Worm (Caenorhabditis elegans) whole organism, L2 larva: ENCODE measurements around the gene T11B7.2.

ENCODE experiments used
- C34F6.9 ChIP-seq: fragments of 150-350 bp; optimal IDR thresholded peaks from 2 replicates; lab custom pipeline; 2014; ENCODE audit warnings: missing biosample characterization, missing genetic modification characterization
- F13H6.1 ChIP-seq: sonication (generic microtip); optimal IDR thresholded peaks from 2 replicates; lab custom pipeline; 2016; ENCODE audit warnings: missing genetic modification characterization, missing compliant biosample characterization
- R02D3.7 ChIP-seq: fragments of 150-350 bp; optimal IDR thresholded peaks from 2 replicates; lab custom pipeline; 2014; ENCODE audit warnings: missing biosample characterization, missing genetic modification characterization
- Y55F3AM.14 ChIP-seq: fragments of 200-800 bp; sonication (Bioruptor generic); optimal IDR thresholded peaks from 2 replicates; lab custom pipeline; 2018; ENCODE audit warnings: mild to moderate bottlenecking, missing genetic modification characterization, missing compliant biosample characterization
- ZK546.5 ChIP-seq: sonication (generic microtip); optimal IDR thresholded peaks from 2 replicates; lab custom pipeline; 2017; ENCODE audit warnings: missing biosample characterization, missing genetic modification characterization
- alr-1 ChIP-seq: fragments of 150-350 bp; optimal IDR thresholded peaks from 2 replicates; lab custom pipeline; 2014; ENCODE audit warnings: missing biosample characterization, missing genetic modification characterization
- aly-2 ChIP-seq: fragments of 150-350 bp; optimal IDR thresholded peaks from 2 replicates; lab custom pipeline; 2014; ENCODE audit warnings: missing biosample characterization, missing genetic modification characterization
- ama-1 ChIP-seq: fragments of 150-350 bp; optimal IDR thresholded peaks from 2 replicates; lab custom pipeline; 2018; ENCODE audit warnings: inconsistent platforms
- blmp-1 ChIP-seq: sonication (generic microtip); optimal IDR thresholded peaks from 2 replicates; lab custom pipeline; 2017; ENCODE audit warnings: missing genetic modification characterization, mild to moderate bottlenecking, missing compliant biosample characterization, antibody characterized with exemption, moderate library complexity; ENCODE audit not compliant: insufficient read depth
- ceh-16 ChIP-seq: fragments of 150-350 bp; optimal IDR thresholded peaks from 2 replicates; lab custom pipeline; 2014; ENCODE audit warnings: missing biosample characterization, missing genetic modification characterization
- ceh-82 ChIP-seq: fragments of 150-350 bp; optimal IDR thresholded peaks from 2 replicates; lab custom pipeline; 2014; ENCODE audit warnings: missing biosample characterization, missing genetic modification characterization
- crh-2 ChIP-seq: sonication (generic microtip); optimal IDR thresholded peaks from 2 replicates; lab custom pipeline; 2017; ENCODE audit warnings: missing biosample characterization, missing genetic modification characterization
- dmd-4 ChIP-seq: sonication (generic microtip); optimal IDR thresholded peaks from 2 replicates; lab custom pipeline; 2017; ENCODE audit warnings: missing biosample characterization, missing genetic modification characterization
- egl-27 ChIP-seq: sonication (generic microtip); optimal IDR thresholded peaks from 3 replicates; lab custom pipeline; 2017; ENCODE audit warnings: missing biosample characterization, missing genetic modification reagents, missing genetic modification characterization
- elt-1 ChIP-seq: fragments of 150-350 bp; optimal IDR thresholded peaks from 2 replicates; lab custom pipeline; 2014; ENCODE audit warnings: missing biosample characterization, missing genetic modification characterization
- elt-3 ChIP-seq: sonication (generic microtip); optimal IDR thresholded peaks from 2 replicates; lab custom pipeline; 2017; ENCODE audit warnings: missing biosample characterization, missing genetic modification characterization
- fos-1 ChIP-seq: fragments of 150-350 bp; optimal IDR thresholded peaks from 2 replicates; lab custom pipeline; 2014; ENCODE audit warnings: missing biosample characterization, missing genetic modification characterization
- lin-11 ChIP-seq: fragments of 150-350 bp; sonication (generic microtip); optimal IDR thresholded peaks from 2 replicates; lab custom pipeline; 2014; ENCODE audit warnings: missing biosample characterization, missing genetic modification characterization, inconsistent platforms, mixed read lengths
- lin-13 ChIP-seq: fragments of 150-350 bp; optimal IDR thresholded peaks from 2 replicates; lab custom pipeline; 2014; ENCODE audit warnings: missing biosample characterization, missing genetic modification reagents, missing genetic modification characterization
- lsy-2 ChIP-seq, 2 experiments: fragments of 150-350 bp in 1 of 2; sonication (generic microtip) in 1 of 2; optimal IDR thresholded peaks; 2 replicates each; lab custom pipeline; 2014 to 2017; ENCODE audit warnings: missing biosample characterization in 2 of 2, missing genetic modification characterization in 2 of 2
- mab-5 ChIP-seq: fragments of 150-350 bp; optimal IDR thresholded peaks from 2 replicates; lab custom pipeline; 2014; ENCODE audit warnings: missing biosample characterization, missing genetic modification characterization
- mbf-1 ChIP-seq: sonication (generic microtip); optimal IDR thresholded peaks from 2 replicates; lab custom pipeline; 2017; ENCODE audit warnings: missing biosample characterization, missing genetic modification characterization
- nhr-10 ChIP-seq: sonication (generic microtip); optimal IDR thresholded peaks from 2 replicates; lab custom pipeline; 2017; ENCODE audit warnings: missing biosample characterization, missing genetic modification characterization
- nhr-11 ChIP-seq: fragments of 150-350 bp; optimal IDR thresholded peaks from 2 replicates; lab custom pipeline; 2014; ENCODE audit warnings: missing biosample characterization, missing genetic modification characterization
- nhr-12 ChIP-seq: fragments of 150-350 bp; optimal IDR thresholded peaks from 2 replicates; lab custom pipeline; 2014; ENCODE audit warnings: missing biosample characterization, missing genetic modification characterization
- nhr-129 ChIP-seq: fragments of 150-350 bp; optimal IDR thresholded peaks from 2 replicates; lab custom pipeline; 2014; ENCODE audit warnings: missing biosample characterization, missing genetic modification characterization
- nhr-21 ChIP-seq: fragments of 150-350 bp; optimal IDR thresholded peaks from 2 replicates; lab custom pipeline; 2014; ENCODE audit warnings: missing biosample characterization, missing genetic modification characterization
- nhr-25 ChIP-seq: fragments of 150-350 bp; sonication (generic microtip); optimal IDR thresholded peaks from 3 replicates; lab custom pipeline; 2014; ENCODE audit warnings: missing biosample characterization, missing genetic modification characterization
- nhr-6 ChIP-seq: fragments of 150-350 bp; optimal IDR thresholded peaks from 2 replicates; lab custom pipeline; 2014; ENCODE audit warnings: missing biosample characterization, missing genetic modification characterization
- nhr-77 ChIP-seq: fragments of 150-350 bp; optimal IDR thresholded peaks from 2 replicates; lab custom pipeline; 2014; ENCODE audit warnings: missing biosample characterization, missing genetic modification characterization
- skn-1 ChIP-seq: sonication (generic microtip); optimal IDR thresholded peaks from 2 replicates; lab custom pipeline; 2017; ENCODE audit warnings: missing biosample characterization, missing genetic modification characterization
- sma-3 ChIP-seq: sonication (generic microtip); optimal IDR thresholded peaks from 2 replicates; lab custom pipeline; 2016; ENCODE audit warnings: missing genetic modification reagents, missing genetic modification characterization, missing compliant biosample characterization
- unc-39 ChIP-seq: fragments of 150-350 bp; optimal IDR thresholded peaks from 2 replicates; lab custom pipeline; 2014; ENCODE audit warnings: missing biosample characterization, missing genetic modification characterization
- unc-55 ChIP-seq: fragments of 150-350 bp; sonication (generic microtip); optimal IDR thresholded peaks from 3 replicates; lab custom pipeline; 2014; ENCODE audit warnings: missing biosample characterization, missing genetic modification reagents, missing genetic modification characterization
- unc-62 ChIP-seq: fragments of 150-350 bp; optimal IDR thresholded peaks from 2 replicates; lab custom pipeline; 2014; ENCODE audit warnings: missing biosample characterization, missing genetic modification reagents, missing genetic modification characterization
- zag-1 ChIP-seq: fragments of 150-350 bp; optimal IDR thresholded peaks from 2 replicates; lab custom pipeline; 2014; ENCODE audit warnings: missing biosample characterization, missing genetic modification characterization
- ztf-11 ChIP-seq: sonication (generic microtip); optimal IDR thresholded peaks from 2 replicates; lab custom pipeline; 2017; ENCODE audit warnings: missing biosample characterization, missing genetic modification characterization
- ztf-4 ChIP-seq: fragments of 150-350 bp; optimal IDR thresholded peaks from 2 replicates; lab custom pipeline; 2014; ENCODE audit warnings: missing biosample characterization, missing genetic modification characterization

T11B7.2 gene

DNA sequence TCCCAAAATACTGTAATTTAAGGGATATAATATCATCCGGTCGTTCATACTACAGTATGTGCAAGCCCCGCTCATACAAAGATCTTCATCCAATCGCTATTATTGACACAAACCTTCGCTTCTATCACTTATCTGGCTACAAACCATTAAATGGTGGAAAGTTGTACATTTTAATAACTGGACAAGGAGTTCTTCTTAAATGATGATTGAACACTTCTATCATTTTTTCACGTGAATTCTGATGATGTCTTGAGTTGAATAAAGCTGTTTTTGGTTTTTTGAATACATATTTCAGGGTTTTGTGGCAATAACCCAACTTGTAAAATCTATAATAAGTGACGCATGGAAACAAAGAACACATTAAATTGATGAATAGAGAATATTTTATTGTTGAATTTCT is 21.8 kb downstream of the T11B7.2 start:
- TF ChIP-seq lin-13 (GFP tag; lab: Kevin White, UChicago) (peak; percentile 13), nhr-25 (tag; lab: Kevin White, UChicago) (peak; percentile 41), nhr-129 (tag; lab: Kevin White, UChicago) (no peak), sma-3 (peak; percentile 41), fos-1 (tag; lab: Kevin White, UChicago) (peak; percentile 8), skn-1 (no peak), crh-2 (tag; lab: Kevin White, UChicago) (peak; percentile 24), nhr-21 (tag; lab: Kevin White, UChicago) (peak; percentile 25)
- TF ChIP-seq, all 48 proteins: peak for 6

DNA sequence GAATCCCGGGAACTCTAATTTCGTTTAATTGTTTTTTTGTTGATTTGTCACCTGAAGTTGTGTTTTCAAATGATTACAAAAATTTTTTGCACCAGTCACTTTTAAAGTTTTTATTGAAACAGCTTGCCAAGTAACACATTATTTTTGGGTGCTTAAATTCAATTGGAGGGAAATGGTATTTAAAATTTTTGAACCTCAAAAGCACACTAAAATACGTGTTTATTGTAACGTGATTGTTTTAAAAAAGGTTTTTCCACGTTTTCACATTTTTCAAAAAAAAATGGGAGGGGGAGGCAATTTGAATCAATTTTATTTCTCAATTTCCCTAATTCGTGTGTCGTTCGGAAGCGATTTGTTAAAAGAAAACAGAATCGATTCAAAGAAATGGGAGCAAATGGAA is 23.2 kb downstream of the T11B7.2 start, which contains the start of gene T28C6.5:
Gene T28C6.5, plus strand, starts transcription at position 301 of the 400 bp plus-strand sequence.
- TF ChIP-seq ztf-4: no peak
- no peak for TF ChIP-seq R02D3.7 (tag; lab: Kevin White, UChicago)
- TF ChIP-seq nhr-10: no peak
- TF ChIP-seq nhr-129 (tag; lab: Kevin White, UChicago): no peak
- no peak for TF ChIP-seq lin-13 (GFP tag; lab: Kevin White, UChicago)
- no peak for TF ChIP-seq nhr-25 (tag; lab: Kevin White, UChicago)
- TF ChIP-seq ztf-11 (tag; lab: Kevin White, UChicago): no peak
- no peak for TF ChIP-seq lin-11 (tag; lab: Kevin White, UChicago)
- no peak for TF ChIP-seq Y55F3AM.14 (GFP tag; lab: Kevin White, UChicago)
- no peak for TF ChIP-seq egl-27 (tag; lab: Kevin White, UChicago)
- no peak for TF ChIP-seq C34F6.9 (tag; lab: Kevin White, UChicago)
- TF ChIP-seq crh-2 (tag; lab: Kevin White, UChicago): no peak
- TF ChIP-seq ZK546.5 (tag; lab: Kevin White, UChicago): no peak
- no peak for TF ChIP-seq lsy-2 (tag; optimal IDR thresholded peaks at IDR 0.05; lab: Kevin White, UChicago)
- no peak for TF ChIP-seq unc-62 (GFP tag; lab: Kevin White, UChicago)
- TF ChIP-seq unc-39 (tag; lab: Kevin White, UChicago): no peak
- TF ChIP-seq, all 48 proteins: peak for 0

DNA sequence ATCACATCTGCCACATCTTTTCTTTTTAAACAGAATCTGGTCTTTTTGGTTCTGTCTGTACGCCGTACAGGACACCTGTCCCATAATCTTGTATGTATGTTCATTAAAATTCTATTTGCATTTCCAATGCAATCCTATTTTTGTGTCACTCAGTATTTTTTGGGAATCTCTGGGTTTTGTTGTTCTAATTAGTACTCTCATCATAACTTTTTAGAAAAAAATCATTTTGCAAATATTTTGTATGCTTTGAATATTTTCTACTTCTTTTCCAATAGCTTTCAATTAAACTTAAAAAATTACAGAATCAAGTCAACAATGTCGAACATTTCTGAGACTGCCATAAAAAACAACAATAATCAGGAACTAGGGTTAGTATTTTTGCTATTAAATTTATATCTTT is 24.3 kb downstream of the T11B7.2 start, which contains the start of gene T28C6.3:
Gene T28C6.3, plus strand, starts transcription at position 301 of the 400 bp plus-strand sequence.
- TF ChIP-seq nhr-12 (tag; lab: Kevin White, UChicago) (no peak), F13H6.1 (tag; lab: Kevin White, UChicago) (no peak), unc-62 (GFP tag; lab: Kevin White, UChicago) (no peak)

DNA sequence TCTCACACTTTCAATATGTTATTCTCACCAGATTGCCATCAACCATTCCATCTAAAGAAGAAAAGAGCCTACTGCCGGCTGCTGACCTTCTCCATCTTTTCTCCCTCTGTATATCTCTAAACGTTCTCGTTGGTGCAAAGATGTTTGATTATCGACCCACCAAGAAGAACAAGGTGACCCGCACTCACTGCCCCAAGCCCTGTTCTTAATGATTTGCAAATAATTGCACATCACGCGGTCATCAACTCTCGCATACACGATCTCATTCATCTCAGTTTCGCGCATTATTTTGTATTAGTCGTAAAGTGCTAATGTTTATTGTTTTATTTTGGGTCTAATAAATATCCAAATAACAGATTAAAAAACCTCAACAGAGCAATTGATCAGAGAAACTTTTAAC is 24.9 kb downstream of the T11B7.2 start:
- TF ChIP-seq R02D3.7 (tag; lab: Kevin White, UChicago) (no peak), ztf-11 (tag; lab: Kevin White, UChicago) (no peak), nhr-25 (tag; lab: Kevin White, UChicago) (peak; percentile 12)

DNA sequence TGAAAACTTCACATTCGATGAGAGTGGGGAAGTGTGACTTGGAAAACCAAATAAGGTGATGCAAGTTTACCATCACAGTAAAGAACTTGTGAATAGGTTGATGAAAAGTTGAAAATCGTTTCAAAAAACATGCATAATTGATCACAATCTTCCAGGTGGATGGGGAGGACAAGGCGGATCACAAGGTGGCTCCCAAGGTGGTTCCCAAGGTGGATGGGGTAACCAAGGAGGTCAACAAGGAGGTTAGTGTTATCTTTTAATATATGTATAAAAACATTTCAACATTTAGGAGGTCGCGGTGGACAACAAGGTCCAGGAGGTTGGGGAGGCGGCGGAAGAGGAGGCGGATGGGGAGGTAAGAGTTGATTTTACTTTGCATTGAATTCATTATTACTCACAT is 26.7 kb downstream of the T11B7.2 start, which contains the start of gene T28C6.10:
Gene T28C6.10, plus strand, starts transcription at position 301 of the 400 bp plus-strand sequence.
- no peak for TF ChIP-seq dmd-4 (tag; lab: Kevin White, UChicago)
- no peak for TF ChIP-seq ztf-11 (tag; lab: Kevin White, UChicago)
- TF ChIP-seq nhr-77 (tag; lab: Kevin White, UChicago): no peak
- no peak for TF ChIP-seq C34F6.9 (tag; lab: Kevin White, UChicago)
- no peak for TF ChIP-seq mab-5
- TF ChIP-seq nhr-11 (tag; lab: Kevin White, UChicago): no peak
- no peak for TF ChIP-seq sma-3
- TF ChIP-seq ama-1: no peak
- no peak for TF ChIP-seq F13H6.1 (tag; lab: Kevin White, UChicago)
- no peak for TF ChIP-seq nhr-6 (tag; lab: Kevin White, UChicago)
- TF ChIP-seq mbf-1 (tag; lab: Kevin White, UChicago): no peak
- TF ChIP-seq nhr-21 (tag; lab: Kevin White, UChicago): no peak
- no peak for TF ChIP-seq alr-1 (tag; lab: Kevin White, UChicago)
- TF ChIP-seq aly-2: no peak
- TF ChIP-seq unc-55 (GFP tag; lab: Kevin White, UChicago): no peak
- TF ChIP-seq ceh-82 (tag; lab: Kevin White, UChicago): no peak

DNA sequence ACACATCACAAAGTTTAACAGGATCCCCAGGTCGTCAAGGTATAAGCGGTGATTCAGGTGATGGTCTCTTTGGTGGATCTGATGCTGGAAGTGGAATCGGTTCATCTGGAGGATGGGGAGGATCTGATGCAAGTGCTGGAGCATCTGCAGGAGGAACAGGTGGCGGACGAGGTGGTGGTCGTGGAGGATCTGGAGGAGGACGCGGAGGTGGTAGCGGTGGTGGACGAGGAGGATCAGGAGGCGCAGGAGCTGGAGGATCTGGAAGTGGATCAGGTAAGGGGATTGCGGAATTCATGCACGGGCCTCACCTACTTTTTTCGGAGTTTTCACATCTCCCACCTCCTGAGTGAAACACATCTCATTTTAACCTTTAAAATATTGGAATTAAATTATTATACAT is 27.7 kb downstream of the T11B7.2 start:
- no peak for TF ChIP-seq elt-3 (tag; lab: Kevin White, UChicago)
- no peak for TF ChIP-seq ceh-16 (tag; lab: Kevin White, UChicago)
- no peak for TF ChIP-seq zag-1
- no peak for TF ChIP-seq crh-2 (tag; lab: Kevin White, UChicago)
- no peak for TF ChIP-seq blmp-1 (tag; lab: Kevin White, UChicago)
- no peak for TF ChIP-seq sma-3
- no peak for TF ChIP-seq mbf-1 (tag; lab: Kevin White, UChicago)
- TF ChIP-seq nhr-77 (tag; lab: Kevin White, UChicago): no peak
- no peak for TF ChIP-seq aly-2
- TF ChIP-seq elt-1 (tag; lab: Kevin White, UChicago): no peak
- TF ChIP-seq fos-1 (tag; lab: Kevin White, UChicago): no peak
